Worm (Caenorhabditis elegans): ENCODE measurements around the gene tag-30.

The tag-30 gene

ce11 chrIV:11820067-11820913 is 34.7 kb downstream of the tag-30 start:
- peak; percentile 81 for TF ChIP-seq ama-1 (optimal IDR thresholded peaks at IDR 0.05)
- TF ChIP-seq unc-62 (GFP tag; optimal IDR thresholded peaks at IDR 0.05), result no peak
- peak; percentile 22 for TF ChIP-seq nhr-71 (tag; optimal IDR thresholded peaks at IDR 0.05)
- TF ChIP-seq nhr-90 (tag; optimal IDR thresholded peaks at IDR 0.05; ENCODE audit: poor library complexity), result peak; percentile 27
- TF ChIP-seq efl-1 (optimal IDR thresholded peaks at IDR 0.05), result no peak
- TF ChIP-seq efl-1 (GFP tag; optimal IDR thresholded peaks at IDR 0.05 in 1 of 2), result peak in 1 of 2 experiments; percentile 67
- peak; percentile 13 for TF ChIP-seq sox-4 (tag; optimal IDR thresholded peaks at IDR 0.05)
- TF ChIP-seq nhr-85 (tag), result peak; percentile 50
- TF ChIP-seq lsy-2 (tag; optimal IDR thresholded peaks at IDR 0.05), result peak in 1 of 2 experiments; percentile 22
- TF ChIP-seq pax-3 (tag; optimal IDR thresholded peaks at IDR 0.05), result peak; percentile 22
- no peak for TF ChIP-seq grh-1 (GFP tag; IDR thresholded peaks at IDR 0.05)

DNA sequence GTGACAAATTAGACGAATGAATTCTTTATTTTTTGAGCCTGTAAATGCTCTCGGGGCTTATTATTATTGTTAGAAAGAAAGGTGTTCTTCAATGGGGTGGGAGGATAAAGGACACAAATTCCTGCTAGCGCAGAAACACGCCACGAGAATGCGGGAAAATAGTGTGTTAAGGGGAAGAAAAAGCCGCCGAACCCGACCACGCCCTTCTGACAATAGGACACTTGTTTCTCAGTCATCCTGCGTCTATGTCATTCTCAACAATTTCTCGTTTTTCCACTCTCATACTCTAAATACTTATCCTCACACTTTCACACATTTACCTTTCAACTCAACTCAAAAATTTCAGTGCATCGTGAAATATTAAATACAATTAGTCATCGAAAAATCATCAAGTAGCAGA is 41.1 kb downstream of the tag-30 start, which contains the start of gene M117.1:
Gene M117.1 (plus strand): TSS at position 347 of the 400 bp plus-strand sequence.
- TF ChIP-seq lin-13 (GFP tag; optimal IDR thresholded peaks at IDR 0.05) (no peak), nhr-85 (tag) (no peak), lir-3 (tag; optimal IDR thresholded peaks at IDR 0.05; ENCODE audit: poor library complexity) (no peak), mef-2 (tag; optimal IDR thresholded peaks at IDR 0.05) (no peak), ets-5 (GFP tag; IDR thresholded peaks at IDR 0.05) (no peak), lsy-2 (tag; optimal IDR thresholded peaks at IDR 0.05) (no peak), ztf-11 (tag; optimal IDR thresholded peaks at IDR 0.05) (no peak), blmp-1 (tag; optimal IDR thresholded peaks at IDR 0.05) (peak; percentile 13), lin-14 (GFP tag; optimal IDR thresholded peaks at IDR 0.05) (peak; percentile 53), fkh-8 (tag; optimal IDR thresholded peaks at IDR 0.05) (no peak), dpl-1 (GFP tag; optimal IDR thresholded peaks at IDR 0.05) (no peak), tbx-2 (tag; optimal IDR thresholded peaks at IDR 0.05) (peak; percentile 13), ztf-4 (tag; optimal IDR thresholded peaks at IDR 0.05) (no peak), Y116A8C.19 (tag; optimal IDR thresholded peaks at IDR 0.05; ENCODE audit: borderline replicate concordance) (no peak), pag-3 (tag; optimal IDR thresholded peaks at IDR 0.05; ENCODE audit: borderline replicate concordance, insufficient read depth) (no peak), elt-3 (tag; optimal IDR thresholded peaks at IDR 0.05) (no peak), hpl-2 (GFP tag; optimal IDR thresholded peaks at IDR 0.05) (no peak), rnt-1 (tag; optimal IDR thresholded peaks at IDR 0.05) (peak; percentile 4), nhr-76 (tag; optimal IDR thresholded peaks at IDR 0.05) (no peak)

ce11 chrIV:11812017-11812416 is 42.9 kb downstream of the tag-30 start:
- TF ChIP-seq nhr-84 (tag; optimal IDR thresholded peaks at IDR 0.05), result no peak
- TF ChIP-seq ceh-82 (tag; optimal IDR thresholded peaks at IDR 0.05), result peak in 1 of 3 experiments; percentile 8
- peak; percentile 49 for TF ChIP-seq nhr-71 (tag; optimal IDR thresholded peaks at IDR 0.05)
- TF ChIP-seq egl-13 (tag; optimal IDR thresholded peaks at IDR 0.05), result no peak
- TF ChIP-seq aly-2 (tag; optimal IDR thresholded peaks at IDR 0.05), result no peak
- no peak for TF ChIP-seq snu-23 (GFP tag; optimal IDR thresholded peaks at IDR 0.05)
- TF ChIP-seq ceh-90 (tag; optimal IDR thresholded peaks at IDR 0.05), result no peak
- no peak for TF ChIP-seq lin-39 (tag; optimal IDR thresholded peaks at IDR 0.05)
- TF ChIP-seq sox-4 (tag; optimal IDR thresholded peaks at IDR 0.05), result peak; percentile 23
- no peak for TF ChIP-seq ces-1 (GFP tag; optimal IDR thresholded peaks at IDR 0.05)
- no peak for TF ChIP-seq ztf-4 (tag; optimal IDR thresholded peaks at IDR 0.05)
- TF ChIP-seq nhr-47 (tag; optimal IDR thresholded peaks at IDR 0.05), result peak; percentile 45
- no peak for TF ChIP-seq vab-15 (tag; optimal IDR thresholded peaks at IDR 0.05)
- TF ChIP-seq fkh-8 (tag; optimal IDR thresholded peaks at IDR 0.05), result peak; percentile 66
- TF ChIP-seq hlh-17 (GFP tag; optimal IDR thresholded peaks at IDR 0.05; ENCODE audit: borderline replicate concordance), result no peak
- no peak for TF ChIP-seq pax-3 (tag; optimal IDR thresholded peaks at IDR 0.05)
- no peak for TF ChIP-seq lin-14 (GFP tag; optimal IDR thresholded peaks at IDR 0.05)
- TF ChIP-seq nhr-12 (tag; optimal IDR thresholded peaks at IDR 0.05), result no peak
- no peak for TF ChIP-seq nhr-77 (tag; optimal IDR thresholded peaks at IDR 0.05)
- no peak for TF ChIP-seq ama-1 (optimal IDR thresholded peaks at IDR 0.05)
- peak; percentile 88 for TF ChIP-seq dsc-1 (tag; optimal IDR thresholded peaks at IDR 0.05)
- no peak for TF ChIP-seq unc-98 (GFP tag; IDR thresholded peaks at IDR 0.05)

All from whole organism, L1 larva.